Worm (Caenorhabditis elegans) whole organism, L1 larva: ENCODE data around the gene nspg-4.

Source experiments
- C04F5.9 ChIP-seq: sonication (generic microtip); optimal IDR thresholded peaks from 2 replicates; lab custom pipeline; 2016; ENCODE audit warnings: missing genetic modification characterization, missing compliant biosample characterization
- C34B4.2 ChIP-seq: sonication (generic microtip); optimal IDR thresholded peaks from 2 replicates; lab custom pipeline; 2017; ENCODE audit warnings: mild to moderate bottlenecking, missing genetic modification characterization, missing compliant biosample characterization
- Y116A8C.19 ChIP-seq: sonication (generic microtip); optimal IDR thresholded peaks from 2 replicates; lab custom pipeline; 2016; ENCODE audit warnings: missing compliant biosample characterization, missing genetic modification characterization, borderline replicate concordance
- alr-1 ChIP-seq: fragments of 200-800 bp; sonication (Bioruptor generic); optimal IDR thresholded peaks from 2 replicates; lab custom pipeline; 2018; ENCODE audit warnings: borderline replicate concordance, mild to moderate bottlenecking, missing genetic modification characterization, missing compliant biosample characterization
- ama-1 ChIP-seq: fragments of 150-350 bp; optimal IDR thresholded peaks from 2 replicates; lab custom pipeline; 2014
- ceh-82 ChIP-seq, 3 experiments: fragments of 150-350 bp in 1 of 3; sonication (generic microtip) in 2 of 3; optimal IDR thresholded peaks; 2 replicates each; lab custom pipeline; 2014 to 2017; ENCODE audit warnings: missing biosample characterization in 3 of 3, missing genetic modification characterization in 3 of 3
- ceh-88 ChIP-seq: fragments of 200-800 bp; sonication (Bioruptor generic); IDR thresholded peaks from 2 replicates; pipeline ENCODE4 v1.3.6; 2022; ENCODE audit warnings: missing genetic modification characterization, missing compliant biosample characterization
- ceh-90 ChIP-seq: sonication (generic microtip); optimal IDR thresholded peaks from 2 replicates; lab custom pipeline; 2016; ENCODE audit warnings: missing genetic modification characterization, missing compliant biosample characterization
- ces-1 ChIP-seq: fragments of 150-350 bp; optimal IDR thresholded peaks from 2 replicates; lab custom pipeline; 2014; ENCODE audit warnings: missing biosample characterization, missing genetic modification reagents, missing genetic modification characterization
- dpl-1 ChIP-seq, 3 experiments: fragments of 150-350 bp in 2 of 3; sonication (generic microtip) in 1 of 3; optimal IDR thresholded peaks; 2 replicates each; lab custom pipeline; 2014 to 2017; ENCODE audit warnings: missing biosample characterization in 3 of 3, missing genetic modification characterization in 3 of 3, missing genetic modification reagents in 3 of 3
- efl-1 ChIP-seq, 4 experiments: fragments of 150-350 bp; optimal IDR thresholded peaks in 3 of 4; peaks in 1 of 4; 1 replicate in 1 of 4; 2 replicates in 3 of 4; lab custom pipeline; 2014; ENCODE audit warnings: missing biosample characterization in 2 of 4, missing genetic modification characterization in 2 of 4, missing genetic modification reagents in 2 of 4
- efl-3 ChIP-seq: fragments of 200-800 bp; sonication (Bioruptor generic); optimal IDR thresholded peaks from 2 replicates; lab custom pipeline; 2018; ENCODE audit warnings: mild to moderate bottlenecking, missing genetic modification characterization, missing compliant biosample characterization
- egl-13 ChIP-seq: sonication (generic microtip); optimal IDR thresholded peaks from 2 replicates; lab custom pipeline; 2016; ENCODE audit warnings: missing genotype, missing genetic modification reagents, missing genetic modification characterization, missing compliant biosample characterization
- egl-27 ChIP-seq, 2 experiments: fragments of 150-350 bp in 1 of 2; sonication (generic microtip); optimal IDR thresholded peaks; 3 replicates each; lab custom pipeline; 2017 to 2018; ENCODE audit warnings: missing biosample characterization in 2 of 2, missing genetic modification characterization in 2 of 2, missing genetic modification reagents in 2 of 2
- elt-2 ChIP-seq: sonication (generic microtip); optimal IDR thresholded peaks from 2 replicates; lab custom pipeline; 2016; ENCODE audit warnings: missing genetic modification characterization, mild to moderate bottlenecking, inconsistent platforms, missing compliant biosample characterization, missing genetic modification reagents
- ets-5 ChIP-seq: fragments of 200-800 bp; sonication (Bioruptor generic); IDR thresholded peaks from 2 replicates; pipeline ENCODE4 v1.3.6; 2022; ENCODE audit warnings: missing genetic modification characterization, missing compliant biosample characterization
- fkh-4 ChIP-seq: sonication (generic microtip); optimal IDR thresholded peaks from 2 replicates; lab custom pipeline; 2016; ENCODE audit warnings: missing compliant biosample characterization, missing genetic modification characterization, borderline replicate concordance
- hlh-17 ChIP-seq: fragments of 200-800 bp; sonication (Bioruptor generic); optimal IDR thresholded peaks from 2 replicates; lab custom pipeline; 2018; ENCODE audit warnings: missing genetic modification characterization, mild to moderate bottlenecking, missing compliant biosample characterization, moderate library complexity, borderline replicate concordance
- lin-39 ChIP-seq: fragments of 150-350 bp; optimal IDR thresholded peaks from 2 replicates; lab custom pipeline; 2014; ENCODE audit warnings: missing biosample characterization, missing genetic modification reagents, missing genetic modification characterization
- lsy-2 ChIP-seq, 2 experiments: fragments of 150-350 bp; optimal IDR thresholded peaks; 2 replicates each; lab custom pipeline; 2014; ENCODE audit warnings: missing biosample characterization in 2 of 2, missing genetic modification characterization in 2 of 2
- nhr-12 ChIP-seq: sonication (generic microtip); optimal IDR thresholded peaks from 2 replicates; lab custom pipeline; 2017; ENCODE audit warnings: missing biosample characterization, missing genetic modification characterization
- nhr-237 ChIP-seq: fragments of 150-350 bp; optimal IDR thresholded peaks from 2 replicates; lab custom pipeline; 2014; ENCODE audit warnings: missing biosample characterization, missing genetic modification characterization
- nhr-28 ChIP-seq: fragments of 150-350 bp; optimal IDR thresholded peaks from 2 replicates; lab custom pipeline; 2014; ENCODE audit warnings: missing biosample characterization, missing genetic modification characterization
- nhr-84 ChIP-seq: sonication (generic microtip); optimal IDR thresholded peaks from 2 replicates; lab custom pipeline; 2017; ENCODE audit warnings: missing biosample characterization, missing genetic modification characterization
- nhr-85 ChIP-seq: sonication (generic microtip); peaks from one replicate; lab custom pipeline; 2016; ENCODE audit warnings: missing genetic modification characterization, inconsistent platforms, missing compliant biosample characterization
- nhr-90 ChIP-seq: sonication (generic microtip); optimal IDR thresholded peaks from 2 replicates; lab custom pipeline; 2016; ENCODE audit warnings: mild to moderate bottlenecking, missing genetic modification characterization, missing compliant biosample characterization; ENCODE audit not compliant: poor library complexity
- pag-3 ChIP-seq: sonication (generic microtip); optimal IDR thresholded peaks from 2 replicates; lab custom pipeline; 2017; ENCODE audit warnings: missing genetic modification characterization, mild to moderate bottlenecking, missing compliant biosample characterization, antibody characterized with exemption, borderline replicate concordance; ENCODE audit not compliant: insufficient read depth
- pax-3 ChIP-seq: fragments of 200-800 bp; sonication (Bioruptor generic); optimal IDR thresholded peaks from 2 replicates; lab custom pipeline; 2018; ENCODE audit warnings: mild to moderate bottlenecking, missing genetic modification characterization, moderate library complexity, missing compliant biosample characterization
- pqm-1 ChIP-seq: sonication (generic microtip); optimal IDR thresholded peaks from 3 replicates; lab custom pipeline; 2017; ENCODE audit warnings: missing biosample characterization, missing genetic modification characterization
- snpc-4 ChIP-seq: fragments of 150-350 bp; optimal IDR thresholded peaks from 2 replicates; lab custom pipeline; 2014; ENCODE audit warnings: missing biosample characterization, missing genetic modification characterization
- snu-23 ChIP-seq: sonication (generic microtip); optimal IDR thresholded peaks from 2 replicates; lab custom pipeline; 2016; ENCODE audit warnings: missing genetic modification characterization, missing compliant biosample characterization
- tbx-2 ChIP-seq: sonication (generic microtip); optimal IDR thresholded peaks from 2 replicates; lab custom pipeline; 2016; ENCODE audit warnings: missing genetic modification characterization, missing compliant biosample characterization
- unc-130 ChIP-seq: fragments of 150-350 bp; optimal IDR thresholded peaks from 2 replicates; lab custom pipeline; 2017; ENCODE audit warnings: missing biosample characterization, missing genetic modification characterization, inconsistent platforms
- unc-86 ChIP-seq: sonication (generic microtip); optimal IDR thresholded peaks from 2 replicates; lab custom pipeline; 2016; ENCODE audit warnings: missing genetic modification characterization, missing compliant biosample characterization
- xbp-1 ChIP-seq: sonication (generic microtip); optimal IDR thresholded peaks from 2 replicates; lab custom pipeline; 2016; ENCODE audit warnings: missing genetic modification characterization, missing compliant biosample characterization
- zip-4 ChIP-seq: fragments of 200-800 bp; sonication (Bioruptor generic); optimal IDR thresholded peaks from 2 replicates; lab custom pipeline; 2018; ENCODE audit warnings: mild to moderate bottlenecking, missing genetic modification characterization, moderate library complexity, missing compliant biosample characterization
- ztf-4 ChIP-seq: fragments of 150-350 bp; optimal IDR thresholded peaks from 2 replicates; lab custom pipeline; 2014; ENCODE audit warnings: missing biosample characterization, missing genetic modification characterization

Gene nspg-4

ce11 chrX:3313939-3314338 lies 36.3 kb downstream of the nspg-4 start:
- TF ChIP-seq efl-1 (optimal IDR thresholded peaks at IDR 0.05; lab: Kevin White, UChicago): no peak
- peak in 1 of 2 experiments; percentile 51 for TF ChIP-seq efl-1 (GFP tag; optimal IDR thresholded peaks at IDR 0.05 in 1 of 2; lab: Kevin White, UChicago)
- TF ChIP-seq zip-4 (GFP tag; lab: Kevin White, UChicago): no peak

ce11 chrX:3310702-3311101 lies 39.5 kb downstream of the nspg-4 start:
- TF ChIP-seq nhr-28 (tag; lab: Kevin White, UChicago) (no peak), efl-1 (optimal IDR thresholded peaks at IDR 0.05; lab: Kevin White, UChicago) (no peak), efl-1 (GFP tag; optimal IDR thresholded peaks at IDR 0.05 in 1 of 2; lab: Kevin White, UChicago) (no peak), ztf-4 (tag; lab: Kevin White, UChicago) (no peak), ces-1 (no peak), egl-13 (tag; lab: Kevin White, UChicago) (no peak), snu-23 (no peak), hlh-17 (GFP tag; lab: Kevin White, UChicago) (no peak), C04F5.9 (tag; lab: Kevin White, UChicago) (no peak), xbp-1 (tag; lab: Kevin White, UChicago) (no peak), nhr-237 (tag; lab: Kevin White, UChicago) (no peak), C34B4.2 (tag; lab: Kevin White, UChicago) (no peak), tbx-2 (tag; lab: Kevin White, UChicago) (no peak)

ce11 chrX:3306594-3307296 lies 43.5 kb downstream of the nspg-4 start:
- TF ChIP-seq nhr-85 (tag; lab: Kevin White, UChicago) (peak; percentile 1), elt-2 (tag; lab: Kevin White, UChicago) (peak; percentile 18), nhr-237 (tag; lab: Kevin White, UChicago) (no peak)

ce11 chrX:3304068-3304467 lies 46.1 kb downstream of the nspg-4 start, which contains the start of gene F11D5.7:
F11D5.7 (plus strand) TSS chrX:3304368.
- no peak for TF ChIP-seq nhr-84 (tag; lab: Kevin White, UChicago)
- no peak for TF ChIP-seq nhr-90

ce11 chrX:3301770-3302169 lies 48.4 kb downstream of the nspg-4 start, which contains the start of gene F11D5.5:
F11D5.5 (plus strand) TSS chrX:3302070.
- no peak for TF ChIP-seq ceh-88 (GFP tag; lab: Robert Waterston, UW)
- no peak for TF ChIP-seq snpc-4 (tag; lab: Kevin White, UChicago)
- no peak for TF ChIP-seq lin-39 (tag; lab: Kevin White, UChicago)
- TF ChIP-seq ets-5 (GFP tag; lab: Robert Waterston, UW): no peak
- no peak for TF ChIP-seq dpl-1 (GFP tag; optimal IDR thresholded peaks at IDR 0.05; lab: Kevin White, UChicago)
- no peak for TF ChIP-seq ceh-82 (tag; optimal IDR thresholded peaks at IDR 0.05; lab: Kevin White, UChicago)
- no peak for TF ChIP-seq tbx-2 (tag; lab: Kevin White, UChicago)
- no peak for TF ChIP-seq ceh-90 (tag; lab: Kevin White, UChicago)
- TF ChIP-seq pag-3: no peak
- TF ChIP-seq alr-1 (tag; lab: Kevin White, UChicago): no peak
- no peak for TF ChIP-seq Y116A8C.19 (tag; lab: Kevin White, UChicago)
- no peak for TF ChIP-seq ztf-4 (tag; lab: Kevin White, UChicago)

- no peak for TF ChIP-seq pax-3
- TF ChIP-seq ama-1 (lab: Kevin White, UChicago): no peak
- no peak for TF ChIP-seq egl-27 (tag; optimal IDR thresholded peaks at IDR 0.05; lab: Kevin White, UChicago)
- no peak for TF ChIP-seq nhr-12
- no peak for TF ChIP-seq unc-130
- TF ChIP-seq ztf-4 (tag; lab: Kevin White, UChicago): no peak
- no peak for TF ChIP-seq pqm-1 (tag; lab: Kevin White, UChicago)
- no peak for TF ChIP-seq unc-86
- TF ChIP-seq efl-3 (GFP tag; lab: Kevin White, UChicago): no peak
- TF ChIP-seq lsy-2 (tag; optimal IDR thresholded peaks at IDR 0.05; lab: Kevin White, UChicago): no peak
- no peak for TF ChIP-seq fkh-4 (tag; lab: Kevin White, UChicago)
These were observed 49.6 kb downstream of the nspg-4 start for ce11 chrX:3300582-3300981.
